Worm (Caenorhabditis elegans) whole organism, early embryonic: ENCODE measurements around the gene Y50E8A.10.

Source experiments
- B0310.2 ChIP-seq: sonication (generic microtip); optimal IDR thresholded peaks from 2 replicates; lab custom pipeline; 2016; ENCODE audit warnings: mild to moderate bottlenecking, missing genetic modification characterization, missing compliant biosample characterization
- F13C5.2 ChIP-seq: sonication (generic microtip); optimal IDR thresholded peaks from 2 replicates; lab custom pipeline; 2017; ENCODE audit warnings: mild to moderate bottlenecking, missing genetic modification characterization, inconsistent platforms, missing compliant biosample characterization
- aly-1 ChIP-seq: sonication (generic microtip); optimal IDR thresholded peaks from 2 replicates; lab custom pipeline; 2016; ENCODE audit warnings: missing genetic modification characterization, missing compliant biosample characterization
- ama-1 ChIP-seq: fragments of 150-350 bp; optimal IDR thresholded peaks from 2 replicates; lab custom pipeline; 2014
- ceh-13 ChIP-seq: fragments of 200-800 bp; sonication (Bioruptor generic); optimal IDR thresholded peaks from 2 replicates; lab custom pipeline; 2018; ENCODE audit warnings: mild to moderate bottlenecking, missing genetic modification characterization, missing compliant biosample characterization
- ceh-36 ChIP-seq: sonication (generic microtip); optimal IDR thresholded peaks from 2 replicates; lab custom pipeline; 2016; ENCODE audit warnings: missing genetic modification characterization, inconsistent platforms, missing compliant biosample characterization
- ets-7 ChIP-seq: sonication (generic microtip); optimal IDR thresholded peaks from 2 replicates; lab custom pipeline; 2016; ENCODE audit warnings: missing genotype, missing genetic modification characterization, missing compliant biosample characterization
- flt-1 ChIP-seq: fragments of 200-800 bp; sonication (Bioruptor generic); IDR thresholded peaks from 2 replicates; pipeline ENCODE4 v1.3.6; 2022; ENCODE audit warnings: missing genetic modification characterization, missing compliant biosample characterization
- hmbx-1 ChIP-seq: sonication (generic microtip); optimal IDR thresholded peaks from 2 replicates; lab custom pipeline; 2016; ENCODE audit warnings: mild to moderate bottlenecking, missing genetic modification characterization, missing compliant biosample characterization
- hmg-4 ChIP-seq: fragments of 200-800 bp; sonication (Bioruptor generic); optimal IDR thresholded peaks from 2 replicates; lab custom pipeline; 2018; ENCODE audit warnings: mild to moderate bottlenecking, missing genetic modification characterization, missing compliant biosample characterization
- hnd-1 ChIP-seq: sonication (generic microtip); optimal IDR thresholded peaks from 2 replicates; lab custom pipeline; 2016; ENCODE audit warnings: missing genetic modification characterization, missing compliant biosample characterization
- pes-1 ChIP-seq: fragments of 200-800 bp; sonication (Bioruptor generic); IDR thresholded peaks from 2 replicates; pipeline ENCODE4 v1.3.6; 2022; ENCODE audit warnings: missing genetic modification reagents, missing genetic modification characterization, missing compliant biosample characterization
- scrt-1 ChIP-seq: fragments of 200-800 bp; sonication (Bioruptor generic); IDR thresholded peaks from 2 replicates; pipeline ENCODE4 v1.3.6; 2022; ENCODE audit warnings: missing genetic modification characterization, missing compliant biosample characterization
- sea-1 ChIP-seq: fragments of 200-800 bp; sonication (Bioruptor generic); conservative IDR thresholded peaks from 2 replicates; pipeline ENCODE4 v1.3.6; 2022; ENCODE audit warnings: missing genetic modification characterization, missing compliant biosample characterization
- tbx-11 ChIP-seq: fragments of 200-800 bp; sonication (Bioruptor generic); IDR thresholded peaks from 2 replicates; pipeline ENCODE4 v1.3.6; 2022; ENCODE audit warnings: missing genetic modification characterization, missing compliant biosample characterization
- tbx-37 ChIP-seq: fragments of 200-800 bp; sonication (Bioruptor generic); conservative IDR thresholded peaks from 2 replicates; pipeline ENCODE4 v1.3.6; 2022; ENCODE audit warnings: missing genetic modification reagents, missing genetic modification characterization, missing compliant biosample characterization
- tra-4 ChIP-seq: sonication (generic microtip); optimal IDR thresholded peaks from 2 replicates; lab custom pipeline; 2017; ENCODE audit warnings: missing genetic modification characterization, missing compliant biosample characterization

The Y50E8A.10 gene

ce11 chrV:14779644-14780043 is at the start of gene Y50E8A.10, which contains the start of gene scrm-7:
Gene Y50E8A.10 (plus strand): TSS chrV:14779996.
Gene scrm-7 (minus strand): TSS chrV:14779744.
- no peak for TF ChIP-seq scrt-1 (GFP tag; lab: Robert Waterston, UW)
- TF ChIP-seq F13C5.2, result no peak
- TF ChIP-seq ceh-36, result no peak
- no peak for TF ChIP-seq sea-1
- TF ChIP-seq hnd-1 (tag; lab: Kevin White, UChicago), result no peak
- no peak for TF ChIP-seq hmbx-1 (tag; lab: Kevin White, UChicago)
- no peak for TF ChIP-seq tra-4 (tag; lab: Kevin White, UChicago)
- no peak for TF ChIP-seq tbx-11 (GFP tag; lab: Robert Waterston, UW)
- TF ChIP-seq ceh-13 (GFP tag; lab: Kevin White, UChicago), result no peak
- no peak for TF ChIP-seq ama-1 (lab: Kevin White, UChicago)

ce11 chrV:14734187-14734765 is 45.5 kb upstream of the Y50E8A.10 start, which contains the start of gene unc-61:
Gene unc-61 (minus strand): TSS chrV:14734237.
- TF ChIP-seq aly-1, result no peak
- TF ChIP-seq hmg-4 (GFP tag; lab: Kevin White, UChicago), result no peak
- no peak for TF ChIP-seq B0310.2 (tag; lab: Kevin White, UChicago)
- TF ChIP-seq ets-7 (tag; lab: Kevin White, UChicago), result no peak
- TF ChIP-seq scrt-1 (GFP tag; lab: Robert Waterston, UW), result no peak
- no peak for TF ChIP-seq ama-1 (lab: Kevin White, UChicago)
- TF ChIP-seq ceh-36, result no peak
- no peak for TF ChIP-seq pes-1 (GFP tag; lab: Robert Waterston, UW)
- no peak for TF ChIP-seq hnd-1 (tag; lab: Kevin White, UChicago)
- no peak for TF ChIP-seq tbx-11 (GFP tag; lab: Robert Waterston, UW)
- TF ChIP-seq tra-4 (tag; lab: Kevin White, UChicago), result no peak
- no peak for TF ChIP-seq hmbx-1 (tag; lab: Kevin White, UChicago)

ce11 chrV:14736851-14737250 is 42.9 kb upstream of the Y50E8A.10 start, which contains the start of gene Y50E8A.5:
Gene Y50E8A.5 (minus strand): TSS chrV:14736951.
- no peak for TF ChIP-seq hnd-1 (tag; lab: Kevin White, UChicago)
- no peak for TF ChIP-seq ceh-36
- no peak for TF ChIP-seq scrt-1 (GFP tag; lab: Robert Waterston, UW)
- TF ChIP-seq sea-1, result no peak
- TF ChIP-seq pes-1 (GFP tag; lab: Robert Waterston, UW), result no peak
- TF ChIP-seq ama-1 (lab: Kevin White, UChicago), result no peak
- TF ChIP-seq hmg-4 (GFP tag; lab: Kevin White, UChicago), result no peak
- no peak for TF ChIP-seq hmbx-1 (tag; lab: Kevin White, UChicago)
- no peak for TF ChIP-seq tra-4 (tag; lab: Kevin White, UChicago)
- TF ChIP-seq aly-1, result no peak
- no peak for TF ChIP-seq flt-1
- no peak for TF ChIP-seq ets-7 (tag; lab: Kevin White, UChicago)
- TF ChIP-seq B0310.2 (tag; lab: Kevin White, UChicago), result no peak

- TF ChIP-seq tra-4 (tag; lab: Kevin White, UChicago) (no peak), hmg-4 (GFP tag; lab: Kevin White, UChicago) (no peak), hmbx-1 (tag; lab: Kevin White, UChicago) (no peak), F13C5.2 (no peak), aly-1 (no peak), hnd-1 (tag; lab: Kevin White, UChicago) (no peak), ets-7 (tag; lab: Kevin White, UChicago) (no peak), tbx-37 (no peak), ceh-13 (GFP tag; lab: Kevin White, UChicago) (no peak)
Observed at ce11 chrV:14741233-14741632, 38.6 kb upstream of the Y50E8A.10 start, which contains the start of gene Y50E8A.6. Gene Y50E8A.6 (minus strand): TSS chrV:14741333.

ce11 chrV:14744824-14745223 is 35.0 kb upstream of the Y50E8A.10 start:
- no peak for TF ChIP-seq aly-1
- no peak for TF ChIP-seq tbx-37
- no peak for TF ChIP-seq ceh-13 (GFP tag; lab: Kevin White, UChicago)
- TF ChIP-seq tbx-11 (GFP tag; lab: Robert Waterston, UW), result no peak
- TF ChIP-seq ceh-36, result no peak
- no peak for TF ChIP-seq pes-1 (GFP tag; lab: Robert Waterston, UW)
- TF ChIP-seq tra-4 (tag; lab: Kevin White, UChicago), result no peak
- TF ChIP-seq scrt-1 (GFP tag; lab: Robert Waterston, UW), result no peak
- TF ChIP-seq hmg-4 (GFP tag; lab: Kevin White, UChicago), result no peak
- TF ChIP-seq ama-1 (lab: Kevin White, UChicago), result no peak
- no peak for TF ChIP-seq hnd-1 (tag; lab: Kevin White, UChicago)
- no peak for TF ChIP-seq flt-1
- no peak for TF ChIP-seq hmbx-1 (tag; lab: Kevin White, UChicago)

ce11 chrV:14746975-14747374 is 32.8 kb upstream of the Y50E8A.10 start:
- TF ChIP-seq tra-4 (tag; lab: Kevin White, UChicago) (no peak), sea-1 (no peak), hmg-4 (GFP tag; lab: Kevin White, UChicago) (no peak), F13C5.2 (no peak), B0310.2 (tag; lab: Kevin White, UChicago) (no peak), ama-1 (lab: Kevin White, UChicago) (no peak), scrt-1 (GFP tag; lab: Robert Waterston, UW) (no peak), tbx-37 (no peak), ceh-13 (GFP tag; lab: Kevin White, UChicago) (no peak), hnd-1 (tag; lab: Kevin White, UChicago) (no peak), pes-1 (GFP tag; lab: Robert Waterston, UW) (no peak), hmbx-1 (tag; lab: Kevin White, UChicago) (no peak), tbx-11 (GFP tag; lab: Robert Waterston, UW) (no peak), ets-7 (tag; lab: Kevin White, UChicago) (no peak), aly-1 (no peak), flt-1 (no peak), ceh-36 (no peak)

- TF ChIP-seq hmg-4 (GFP tag; lab: Kevin White, UChicago) (no peak), tra-4 (tag; lab: Kevin White, UChicago) (no peak), scrt-1 (GFP tag; lab: Robert Waterston, UW) (no peak), sea-1 (no peak), flt-1 (no peak), hnd-1 (tag; lab: Kevin White, UChicago) (no peak), ceh-13 (GFP tag; lab: Kevin White, UChicago) (no peak), ets-7 (tag; lab: Kevin White, UChicago) (no peak), pes-1 (GFP tag; lab: Robert Waterston, UW) (no peak)
Observed at ce11 chrV:14748608-14749137, 31.1 kb upstream of the Y50E8A.10 start, which contains the start of the genes lipl-8 and Y50E8A.22. Gene lipl-8 (minus strand): TSS chrV:14748708. Gene Y50E8A.22 (minus strand): TSS chrV:14749087.
